Worm (Caenorhabditis elegans): Measurements from ENCODE around the gene arrd-17.

The arrd-17 gene

ce11 chrIII:13654950-13655349 lies 24.3 kb upstream of the arrd-17 start:
- TF ChIP-seq ztf-23 (GFP tag; IDR thresholded peaks at IDR 0.05) (no peak), med-1 (GFP tag; optimal IDR thresholded peaks at IDR 0.05; ENCODE audit: insufficient read depth) (no peak), ztf-29 (GFP tag; IDR thresholded peaks at IDR 0.05) (no peak), cog-1 (tag; optimal IDR thresholded peaks at IDR 0.05) (no peak), klf-2 (GFP tag; conservative IDR thresholded peaks at IDR 0.05) (no peak), flt-1 (GFP tag; IDR thresholded peaks at IDR 0.05) (no peak), ref-1 (GFP tag; conservative IDR thresholded peaks at IDR 0.05) (no peak), T22C8.4 (GFP tag; IDR thresholded peaks at IDR 0.05) (no peak), tab-1 (GFP tag; IDR thresholded peaks at IDR 0.05) (no peak)

DNA sequence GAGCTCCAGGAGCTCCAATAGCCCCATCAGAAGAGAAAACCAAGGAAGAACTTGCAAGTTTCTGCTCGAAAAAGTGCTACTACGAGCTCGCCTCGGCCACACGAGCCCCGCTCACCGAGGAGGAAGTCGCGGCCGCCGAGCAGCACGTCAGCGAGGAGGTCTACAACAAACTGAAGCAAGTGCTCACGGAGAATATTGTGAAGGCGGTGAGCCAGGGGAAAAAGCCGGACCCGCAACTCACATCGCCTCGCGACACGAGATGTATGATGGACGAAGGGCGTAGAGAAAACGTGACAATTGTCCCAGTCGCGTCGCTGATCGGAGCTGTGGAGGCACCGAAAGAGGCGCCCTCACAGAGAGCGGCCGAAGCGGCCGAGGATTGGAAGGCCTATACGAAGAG lies 22.1 kb upstream of the arrd-17 start:
- TF ChIP-seq flt-1 (GFP tag; IDR thresholded peaks at IDR 0.05) = no peak
- TF ChIP-seq klf-2 (GFP tag; conservative IDR thresholded peaks at IDR 0.05) = no peak
- TF ChIP-seq cog-1 (tag; optimal IDR thresholded peaks at IDR 0.05) = no peak
- no peak for TF ChIP-seq ref-1 (GFP tag; conservative IDR thresholded peaks at IDR 0.05)
- no peak for TF ChIP-seq ztf-29 (GFP tag; IDR thresholded peaks at IDR 0.05)
- TF ChIP-seq T22C8.4 (GFP tag; IDR thresholded peaks at IDR 0.05) = no peak
- TF ChIP-seq ztf-23 (GFP tag; IDR thresholded peaks at IDR 0.05) = no peak
- no peak for TF ChIP-seq med-1 (GFP tag; optimal IDR thresholded peaks at IDR 0.05; ENCODE audit: insufficient read depth)
- no peak for TF ChIP-seq tab-1 (GFP tag; IDR thresholded peaks at IDR 0.05)

DNA sequence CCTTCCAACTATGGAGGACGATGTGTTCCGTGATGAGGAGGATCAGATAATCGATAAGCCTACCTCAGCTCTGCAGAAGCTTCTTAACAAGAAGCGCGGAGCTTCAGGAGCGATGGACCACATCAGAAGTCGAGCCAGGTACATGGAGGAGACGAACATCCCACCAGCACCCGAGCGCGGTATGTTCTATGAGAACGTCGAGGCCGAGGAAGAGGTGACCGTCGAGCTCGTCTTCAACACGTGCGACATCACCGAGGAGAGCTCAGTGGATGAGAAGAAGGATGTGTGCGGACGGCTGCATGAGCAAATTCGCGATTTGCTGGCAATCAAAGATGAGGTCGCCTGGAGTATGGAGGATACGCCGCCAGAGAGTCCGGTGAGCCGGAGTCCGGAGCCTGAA lies 21.4 kb upstream of the arrd-17 start:
- TF ChIP-seq klf-2 (GFP tag; conservative IDR thresholded peaks at IDR 0.05) = no peak
- no peak for TF ChIP-seq T22C8.4 (GFP tag; IDR thresholded peaks at IDR 0.05)
- no peak for TF ChIP-seq ref-1 (GFP tag; conservative IDR thresholded peaks at IDR 0.05)
- no peak for TF ChIP-seq ztf-29 (GFP tag; IDR thresholded peaks at IDR 0.05)
- TF ChIP-seq flt-1 (GFP tag; IDR thresholded peaks at IDR 0.05) = no peak
- no peak for TF ChIP-seq cog-1 (tag; optimal IDR thresholded peaks at IDR 0.05)
- no peak for TF ChIP-seq med-1 (GFP tag; optimal IDR thresholded peaks at IDR 0.05; ENCODE audit: insufficient read depth)
- no peak for TF ChIP-seq tab-1 (GFP tag; IDR thresholded peaks at IDR 0.05)
- no peak for TF ChIP-seq ztf-23 (GFP tag; IDR thresholded peaks at IDR 0.05)

- TF ChIP-seq ztf-23 (GFP tag; IDR thresholded peaks at IDR 0.05) (0 out of 2 replicates have a peak, but pooled peaks have one; percentile 43), T22C8.4 (GFP tag; IDR thresholded peaks at IDR 0.05) (no peak)
These were observed 20.8 kb upstream of the arrd-17 start for ce11 chrIII:13651414-13651813.

ce11 chrIII:13648540-13648939 lies 17.9 kb upstream of the arrd-17 start:
- TF ChIP-seq ref-1 (GFP tag; conservative IDR thresholded peaks at IDR 0.05) (no peak), flt-1 (GFP tag; IDR thresholded peaks at IDR 0.05) (no peak), klf-2 (GFP tag; conservative IDR thresholded peaks at IDR 0.05) (no peak), T22C8.4 (GFP tag; IDR thresholded peaks at IDR 0.05) (no peak), cog-1 (tag; optimal IDR thresholded peaks at IDR 0.05) (no peak), tab-1 (GFP tag; IDR thresholded peaks at IDR 0.05) (no peak), med-1 (GFP tag; optimal IDR thresholded peaks at IDR 0.05; ENCODE audit: insufficient read depth) (no peak), ztf-29 (GFP tag; IDR thresholded peaks at IDR 0.05) (no peak), ztf-23 (GFP tag; IDR thresholded peaks at IDR 0.05) (no peak)

- no peak for TF ChIP-seq med-1 (GFP tag; optimal IDR thresholded peaks at IDR 0.05; ENCODE audit: insufficient read depth)
- TF ChIP-seq ztf-23 (GFP tag; IDR thresholded peaks at IDR 0.05) = no peak
- no peak for TF ChIP-seq tab-1 (GFP tag; IDR thresholded peaks at IDR 0.05)
- TF ChIP-seq T22C8.4 (GFP tag; IDR thresholded peaks at IDR 0.05) = no peak
- TF ChIP-seq cog-1 (tag; optimal IDR thresholded peaks at IDR 0.05) = no peak
- TF ChIP-seq flt-1 (GFP tag; IDR thresholded peaks at IDR 0.05) = peak; percentile 48; the same call in 1 of the 2 replicates
- no peak for TF ChIP-seq klf-2 (GFP tag; conservative IDR thresholded peaks at IDR 0.05)
These were observed 15.4 kb upstream of the arrd-17 start for ce11 chrIII:13645885-13646488.

ce11 chrIII:13644279-13644678 lies 13.7 kb upstream of the arrd-17 start:
- TF ChIP-seq flt-1 (GFP tag; IDR thresholded peaks at IDR 0.05) (0 out of 2 replicates have a peak, but pooled peaks have one; percentile 18), med-1 (GFP tag; optimal IDR thresholded peaks at IDR 0.05; ENCODE audit: insufficient read depth) (no peak), tab-1 (GFP tag; IDR thresholded peaks at IDR 0.05) (no peak)

- TF ChIP-seq ztf-29 (GFP tag; IDR thresholded peaks at IDR 0.05) (no peak; the same call in 1 of the 2 replicates), klf-2 (GFP tag; conservative IDR thresholded peaks at IDR 0.05) (no peak), ztf-23 (GFP tag; IDR thresholded peaks at IDR 0.05) (peak; percentile 100), ref-1 (GFP tag; conservative IDR thresholded peaks at IDR 0.05) (no peak), T22C8.4 (GFP tag; IDR thresholded peaks at IDR 0.05) (peak; percentile 96), flt-1 (GFP tag; IDR thresholded peaks at IDR 0.05) (peak; percentile 84), tab-1 (GFP tag; IDR thresholded peaks at IDR 0.05) (no peak), cog-1 (tag; optimal IDR thresholded peaks at IDR 0.05) (peak; percentile 98), med-1 (GFP tag; optimal IDR thresholded peaks at IDR 0.05; ENCODE audit: insufficient read depth) (peak; percentile 31)
These were observed 12.9 kb upstream of the arrd-17 start, which contains the start of the genes drr-2 and set-16 for ce11 chrIII:13643534-13643933. TSS of gene drr-2 (minus strand) at chrIII:13643570. TSS of gene set-16 (plus strand) at chrIII:13643916.

ce11 chrIII:13642776-13643175 lies 12.2 kb upstream of the arrd-17 start:
- TF ChIP-seq cog-1 (tag; optimal IDR thresholded peaks at IDR 0.05) (no peak), T22C8.4 (GFP tag; IDR thresholded peaks at IDR 0.05) (no peak), ztf-23 (GFP tag; IDR thresholded peaks at IDR 0.05) (no peak), tab-1 (GFP tag; IDR thresholded peaks at IDR 0.05) (no peak), ref-1 (GFP tag; conservative IDR thresholded peaks at IDR 0.05) (no peak), med-1 (GFP tag; optimal IDR thresholded peaks at IDR 0.05; ENCODE audit: insufficient read depth) (no peak), klf-2 (GFP tag; conservative IDR thresholded peaks at IDR 0.05) (no peak)

DNA sequence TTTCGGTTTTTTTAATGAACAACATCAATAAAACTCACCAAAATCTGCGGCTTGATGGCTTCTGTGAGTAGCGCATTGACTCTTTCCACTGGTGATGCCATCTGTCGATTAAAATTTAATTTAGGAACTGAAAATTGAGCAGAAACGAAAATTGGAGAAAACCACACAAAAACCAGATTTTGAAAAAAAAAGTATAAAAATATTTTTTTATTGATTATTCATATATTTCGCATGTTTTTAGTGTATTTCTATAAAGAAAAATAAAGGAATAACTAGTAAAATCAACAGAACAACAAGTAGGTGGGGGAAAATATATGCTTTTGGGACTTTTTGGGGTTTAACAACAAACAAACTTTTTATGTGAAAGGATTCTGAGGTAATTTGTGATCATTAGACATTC lies 11.6 kb upstream of the arrd-17 start, which contains the start of gene T12D8.10:
Gene T12D8.10, minus strand, starts transcription at position 101 of the 400 bp plus-strand sequence.
- no peak for TF ChIP-seq ztf-29 (GFP tag; IDR thresholded peaks at IDR 0.05)
